Fruit fly (Drosophila melanogaster) whole organism, embryonic: ENCODE measurements around the gene CG14062.

Experiments
- CG34224 ChIP-seq: fragments of 200-800 bp; sonication (Bioruptor generic); IDR thresholded peaks from 3 replicates; pipeline ENCODE4 v1.3.6; 2022; ENCODE audit warnings: missing biosample characterization, missing genetic modification characterization; ENCODE audit not compliant: partially characterized antibody
- Med ChIP-seq: fragments of 200-800 bp; sonication (Bioruptor generic); peaks from one replicate; lab custom pipeline; 2016; ENCODE audit warnings: missing biosample characterization, missing genetic modification characterization, mild to moderate bottlenecking, inconsistent platforms, moderate library complexity
- Sox100B ChIP-seq: fragments of 200-800 bp; sonication (Bioruptor generic); optimal IDR thresholded peaks from 3 replicates; lab custom pipeline; 2018; ENCODE audit warnings: missing biosample characterization, mild to moderate bottlenecking, missing genetic modification characterization
- bab2 ChIP-seq: fragments of 200-800 bp; sonication (Bioruptor generic); optimal IDR thresholded peaks from 2 replicates; lab custom pipeline; 2016; ENCODE audit warnings: missing biosample characterization, missing genetic modification characterization

DNA sequence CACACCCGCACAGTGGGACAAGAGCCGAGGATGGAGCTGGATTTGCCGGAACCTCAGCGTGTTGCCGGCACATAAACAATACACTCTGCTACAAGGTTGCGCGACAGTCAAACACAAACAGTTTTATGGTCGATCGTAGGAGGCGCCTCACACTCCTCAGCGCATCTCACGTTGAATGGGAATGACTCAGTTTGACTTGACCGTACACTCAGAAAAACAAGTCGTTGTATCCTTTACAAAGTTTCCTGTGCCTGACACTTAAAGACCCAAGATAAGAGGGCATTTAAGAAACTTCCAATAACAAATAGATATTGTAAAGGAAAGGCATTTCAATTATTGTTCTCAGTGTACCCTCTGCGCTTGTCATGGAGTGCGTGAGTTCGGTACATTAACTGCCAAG lies 10.9 kb downstream of the CG14062 start:
- peak; percentile 85 for TF ChIP-seq Med (GFP tag; lab: Kevin White, UChicago)
- TF ChIP-seq CG34224 (GFP tag; lab: Robert Waterston, UW): no peak
- TF ChIP-seq bab2: peak; percentile 34
- peak; percentile 16 for TF ChIP-seq Sox100B (GFP tag; lab: Kevin White, UChicago)
